Worm (Caenorhabditis elegans) whole organism, L3 larva: ENCODE measurements around the gene W08F4.13.

ENCODE experiments used
- daf-12 ChIP-seq: fragments of 150-350 bp; optimal IDR thresholded peaks from 2 replicates; lab custom pipeline; 2014; ENCODE audit warnings: missing biosample characterization, missing genetic modification reagents, missing genetic modification characterization
- nhr-12 ChIP-seq: fragments of 150-350 bp; optimal IDR thresholded peaks from 2 replicates; lab custom pipeline; 2014; ENCODE audit warnings: missing biosample characterization, missing genetic modification characterization
- tbx-2 ChIP-seq: sonication (generic microtip); optimal IDR thresholded peaks from 2 replicates; lab custom pipeline; 2016; ENCODE audit warnings: mild to moderate bottlenecking, missing genetic modification characterization, missing compliant biosample characterization
- ztf-11 ChIP-seq: fragments of 150-350 bp; optimal IDR thresholded peaks from 2 replicates; lab custom pipeline; 2014; ENCODE audit warnings: missing biosample characterization, missing genetic modification characterization

ce11 chrII:591110-591509 lies 6.5 kb downstream of the W08F4.13 start, which contains the start of gene W08F4.10:
- TF ChIP-seq ztf-11 (tag; lab: Kevin White, UChicago) (no peak), tbx-2 (tag; lab: Kevin White, UChicago) (no peak), nhr-12 (tag; lab: Kevin White, UChicago) (no peak), daf-12 (tag; lab: Kevin White, UChicago) (no peak)
